Worm (Caenorhabditis elegans): ENCODE data around the gene rde-4.
A peak's percentile ranks its signal among the peaks of the same experiment; 100 is the strongest.

rde-4 gene

ce11 chrIII:10195911-10196310 lies 22.5 kb downstream of the rde-4 start:
- TF ChIP-seq nhr-25 (tag; optimal IDR thresholded peaks at IDR 0.05) (no peak), unc-39 (tag; optimal IDR thresholded peaks at IDR 0.05) (no peak), nhr-76 (tag; optimal IDR thresholded peaks at IDR 0.05) (no peak), sea-2 (GFP tag; optimal IDR thresholded peaks at IDR 0.05) (no peak), elt-1 (tag; optimal IDR thresholded peaks at IDR 0.05) (no peak), nfya-1 (tag; optimal IDR thresholded peaks at IDR 0.05; ENCODE audit: insufficient read depth) (no peak), ama-1 (optimal IDR thresholded peaks at IDR 0.05) (no peak), tbx-2 (tag; optimal IDR thresholded peaks at IDR 0.05) (no peak), zag-1 (tag; optimal IDR thresholded peaks at IDR 0.05) (no peak), aly-2 (tag; optimal IDR thresholded peaks at IDR 0.05) (no peak)

- TF ChIP-seq pqm-1 (tag; optimal IDR thresholded peaks at IDR 0.05) (no peak), nfya-1 (tag; optimal IDR thresholded peaks at IDR 0.05; ENCODE audit: insufficient read depth) (peak; percentile 82)
These were observed 23.9 kb downstream of the rde-4 start for ce11 chrIII:10194569-10194968.

ce11 chrIII:10188912-10189311 lies 29.5 kb downstream of the rde-4 start, which contains the start of gene epac-1:
TSS of gene epac-1 (plus strand) at chrIII:10189212.
- no peak for TF ChIP-seq ceh-28 (tag; optimal IDR thresholded peaks at IDR 0.05)
- TF ChIP-seq nhr-43 (tag; optimal IDR thresholded peaks at IDR 0.05; ENCODE audit: poor library complexity, severe bottlenecking) = no peak
- TF ChIP-seq egl-27 (tag; optimal IDR thresholded peaks at IDR 0.05) = no peak
- TF ChIP-seq nhr-23 (tag; optimal IDR thresholded peaks at IDR 0.05) = no peak
- TF ChIP-seq tbx-2 (tag; optimal IDR thresholded peaks at IDR 0.05) = no peak
- TF ChIP-seq ama-1 (optimal IDR thresholded peaks at IDR 0.05) = no peak
- TF ChIP-seq elt-2 (tag; optimal IDR thresholded peaks at IDR 0.05) = no peak
- TF ChIP-seq elt-3 (tag; optimal IDR thresholded peaks at IDR 0.05) = no peak
- no peak for TF ChIP-seq fkh-2 (tag; optimal IDR thresholded peaks at IDR 0.05)
- no peak for TF ChIP-seq aly-2 (tag; optimal IDR thresholded peaks at IDR 0.05)
- TF ChIP-seq unc-62 (GFP tag; optimal IDR thresholded peaks at IDR 0.05) = no peak
- TF ChIP-seq nhr-28 (tag; optimal IDR thresholded peaks at IDR 0.05) = no peak
- TF ChIP-seq skn-1 (tag; optimal IDR thresholded peaks at IDR 0.05) = no peak
- TF ChIP-seq nhr-77 (tag; optimal IDR thresholded peaks at IDR 0.05) = no peak
- TF ChIP-seq pqm-1 (tag; optimal IDR thresholded peaks at IDR 0.05) = no peak
- no peak for TF ChIP-seq nhr-67 (tag; optimal IDR thresholded peaks at IDR 0.05)
- no peak for TF ChIP-seq fos-1 (tag; optimal IDR thresholded peaks at IDR 0.05)
- no peak for TF ChIP-seq lin-15B (tag; optimal IDR thresholded peaks at IDR 0.05)
- TF ChIP-seq ceh-16 (tag; optimal IDR thresholded peaks at IDR 0.05) = no peak
- no peak for TF ChIP-seq unc-39 (tag; optimal IDR thresholded peaks at IDR 0.05)

- TF ChIP-seq nhr-23 (tag; optimal IDR thresholded peaks at IDR 0.05) (no peak), nfya-1 (tag; optimal IDR thresholded peaks at IDR 0.05; ENCODE audit: insufficient read depth) (peak; percentile 66), hmg-11 (tag; optimal IDR thresholded peaks at IDR 0.05) (peak; percentile 37), elt-3 (tag; optimal IDR thresholded peaks at IDR 0.05) (no peak), ama-1 (optimal IDR thresholded peaks at IDR 0.05) (no peak), lin-15B (tag; optimal IDR thresholded peaks at IDR 0.05) (peak; percentile 19), lin-39 (tag; optimal IDR thresholded peaks at IDR 0.05) (peak; percentile 50), nhr-43 (tag; optimal IDR thresholded peaks at IDR 0.05; ENCODE audit: poor library complexity, severe bottlenecking) (no peak), nhr-77 (tag; optimal IDR thresholded peaks at IDR 0.05) (no peak), elt-1 (tag; optimal IDR thresholded peaks at IDR 0.05) (no peak)
These were observed 30.6 kb downstream of the rde-4 start for ce11 chrIII:10187840-10188239.

- TF ChIP-seq lin-39 (tag; optimal IDR thresholded peaks at IDR 0.05) (peak; percentile 35), eor-1 (tag; optimal IDR thresholded peaks at IDR 0.05) (no peak), elt-2 (tag; optimal IDR thresholded peaks at IDR 0.05) (no peak), nhr-67 (tag; optimal IDR thresholded peaks at IDR 0.05) (no peak), ceh-82 (tag; optimal IDR thresholded peaks at IDR 0.05) (no peak), ztf-4 (tag; optimal IDR thresholded peaks at IDR 0.05) (no peak)
These were observed 32.3 kb downstream of the rde-4 start, which contains the start of gene unc-47 for ce11 chrIII:10186160-10186559. TSS of gene unc-47 (minus strand) at chrIII:10186260.

- no peak for TF ChIP-seq unc-39 (tag; optimal IDR thresholded peaks at IDR 0.05)
- no peak for TF ChIP-seq nhr-76 (tag; optimal IDR thresholded peaks at IDR 0.05)
- TF ChIP-seq nhr-12 (tag; optimal IDR thresholded peaks at IDR 0.05) = no peak
- TF ChIP-seq ama-1 (optimal IDR thresholded peaks at IDR 0.05) = no peak
- TF ChIP-seq unc-62 (GFP tag; optimal IDR thresholded peaks at IDR 0.05) = no peak
- no peak for TF ChIP-seq lin-39 (tag; optimal IDR thresholded peaks at IDR 0.05)
- TF ChIP-seq ZK546.5 (tag; optimal IDR thresholded peaks at IDR 0.05) = no peak
- TF ChIP-seq nhr-28 (tag; optimal IDR thresholded peaks at IDR 0.05) = no peak
- TF ChIP-seq nfya-1 (tag; optimal IDR thresholded peaks at IDR 0.05; ENCODE audit: insufficient read depth) = no peak
- no peak for TF ChIP-seq tbx-2 (tag; optimal IDR thresholded peaks at IDR 0.05)
- TF ChIP-seq ceh-82 (tag; optimal IDR thresholded peaks at IDR 0.05) = no peak
- no peak for TF ChIP-seq sea-2 (GFP tag; optimal IDR thresholded peaks at IDR 0.05)
- no peak for TF ChIP-seq nhr-237 (tag; optimal IDR thresholded peaks at IDR 0.05)
- TF ChIP-seq zag-1 (tag; optimal IDR thresholded peaks at IDR 0.05) = no peak
- TF ChIP-seq pqm-1 (tag; optimal IDR thresholded peaks at IDR 0.05) = no peak
- TF ChIP-seq fos-1 (tag; optimal IDR thresholded peaks at IDR 0.05) = no peak
These were observed 36.6 kb downstream of the rde-4 start for ce11 chrIII:10181868-10182267.

Measured in whole organism, L3 larva.